Fruit fly (Drosophila melanogaster) whole organism, embryonic: ENCODE data around the gene Rack1.

ENCODE experiments used
- Ada2b ChIP-seq: fragments of 200-800 bp; sonication (Bioruptor generic); IDR thresholded peaks from 2 replicates; pipeline ENCODE4 v1.3.6; 2022; ENCODE audit warnings: missing biosample characterization, missing genetic modification characterization
- CG10462 ChIP-seq: fragments of 200-800 bp; sonication (Bioruptor generic); optimal IDR thresholded peaks from 2 replicates; lab custom pipeline; 2016; ENCODE audit warnings: missing biosample characterization, missing genetic modification characterization
- CG10565 ChIP-seq: fragments of 200-800 bp; sonication (Bioruptor generic); optimal IDR thresholded peaks from 3 replicates; lab custom pipeline; 2016; ENCODE audit warnings: missing biosample characterization, mild to moderate bottlenecking, missing genetic modification characterization
- CG12219 ChIP-seq: fragments of 200-800 bp; sonication (Bioruptor generic); optimal IDR thresholded peaks from 3 replicates; lab custom pipeline; 2018; ENCODE audit warnings: missing biosample characterization, mild to moderate bottlenecking, missing genetic modification characterization
- CG12236 ChIP-seq: fragments of 200-800 bp; sonication (Bioruptor generic); optimal IDR thresholded peaks from 2 replicates; lab custom pipeline; 2016; ENCODE audit warnings: missing biosample characterization, missing genetic modification characterization
- CG13624 ChIP-seq: fragments of 200-800 bp; sonication (Bioruptor generic); optimal IDR thresholded peaks from 2 replicates; lab custom pipeline; 2016; ENCODE audit warnings: missing biosample characterization, missing genetic modification characterization
- CG14441 ChIP-seq: fragments of 200-800 bp; sonication (Bioruptor generic); IDR thresholded peaks from 2 replicates; pipeline ENCODE4 v1.3.6; 2022; ENCODE audit warnings: missing biosample characterization, missing genetic modification characterization
- CG15696 ChIP-seq: fragments of 200-800 bp; sonication (Bioruptor generic); optimal IDR thresholded peaks from 2 replicates; lab custom pipeline; 2019; ENCODE audit warnings: missing biosample characterization, mild to moderate bottlenecking, missing genetic modification characterization, moderate library complexity
- CG1603 ChIP-seq: fragments of 200-800 bp; sonication (Bioruptor generic); optimal IDR thresholded peaks from 2 replicates; lab custom pipeline; 2019; ENCODE audit warnings: missing biosample characterization, mild to moderate bottlenecking, missing genetic modification characterization, moderate library complexity
- CG16815 ChIP-seq: fragments of 200-800 bp; sonication (Bioruptor generic); optimal IDR thresholded peaks from 3 replicates; lab custom pipeline; 2017; ENCODE audit warnings: missing biosample characterization, mild to moderate bottlenecking, missing genetic modification characterization
- CG18476 ChIP-seq: fragments of 200-800 bp; sonication (Bioruptor generic); optimal IDR thresholded peaks from 2 replicates; lab custom pipeline; 2016; ENCODE audit warnings: missing biosample characterization, mild to moderate bottlenecking, missing genetic modification characterization
- CG2199 ChIP-seq: fragments of 200-800 bp; sonication (Bioruptor generic); IDR thresholded peaks from 3 replicates; pipeline ENCODE4 v1.3.6; 2022; ENCODE audit warnings: missing biosample characterization, missing genetic modification characterization
- CG31441 ChIP-seq: fragments of 200-800 bp; sonication (Bioruptor generic); IDR thresholded peaks from 2 replicates; pipeline ENCODE4 v1.3.6; 2022; ENCODE audit warnings: missing biosample characterization, missing genetic modification characterization
- CG4730 ChIP-seq: fragments of 200-800 bp; sonication (Bioruptor generic); IDR thresholded peaks from 2 replicates; pipeline ENCODE4 v1.3.6; 2022; ENCODE audit warnings: missing biosample characterization, missing genetic modification characterization
- CG5245 ChIP-seq: fragments of 200-800 bp; sonication (Bioruptor generic); optimal IDR thresholded peaks from 3 replicates; lab custom pipeline; 2016; ENCODE audit warnings: missing biosample characterization, missing genetic modification characterization
- CG9727 ChIP-seq: fragments of 200-800 bp; sonication (Bioruptor generic); optimal IDR thresholded peaks from 3 replicates; lab custom pipeline; 2017; ENCODE audit warnings: missing biosample characterization, mild to moderate bottlenecking, missing genetic modification characterization
- CrebB ChIP-seq: fragments of 200-800 bp; sonication (Bioruptor generic); optimal IDR thresholded peaks from 3 replicates; lab custom pipeline; 2018; ENCODE audit warnings: missing biosample characterization, mild to moderate bottlenecking, missing genetic modification characterization
- Dek ChIP-seq: fragments of 200-800 bp; sonication (Bioruptor generic); optimal IDR thresholded peaks from 3 replicates; lab custom pipeline; 2019; ENCODE audit warnings: missing biosample characterization, mild to moderate bottlenecking, missing genetic modification characterization, moderate library complexity
- GATAe ChIP-seq: fragments of 200-800 bp; sonication (Bioruptor generic); conservative IDR thresholded peaks from 2 replicates; pipeline ENCODE4 v1.3.6; 2022; ENCODE audit warnings: missing biosample characterization, missing genetic modification characterization
- Max ChIP-seq: fragments of 200-800 bp; sonication (Bioruptor generic); optimal IDR thresholded peaks from 2 replicates; lab custom pipeline; 2016; ENCODE audit warnings: missing biosample characterization, mild to moderate bottlenecking, missing genetic modification characterization
- Opbp ChIP-seq: fragments of 200-800 bp; sonication (Bioruptor generic); IDR thresholded peaks from 3 replicates; pipeline ENCODE4 v1.3.6; 2022; ENCODE audit warnings: missing biosample characterization, missing genetic modification characterization; ENCODE audit not compliant: partially characterized antibody
- Ptx1 ChIP-seq: fragments of 200-800 bp; sonication (Bioruptor generic); IDR thresholded peaks from 2 replicates; pipeline ENCODE4 v1.3.6; 2022; ENCODE audit warnings: missing biosample characterization, missing genetic modification characterization
- Side ChIP-seq: fragments of 200-800 bp; sonication (Bioruptor generic); optimal IDR thresholded peaks from 2 replicates; lab custom pipeline; 2016; ENCODE audit warnings: missing biosample characterization, missing genetic modification characterization
- Sin3A ChIP-seq: fragments of >200 bp; optimal IDR thresholded peaks from 2 replicates; lab custom pipeline; 2018
- Sox100B ChIP-seq: fragments of 200-800 bp; sonication (Bioruptor generic); optimal IDR thresholded peaks from 3 replicates; lab custom pipeline; 2018; ENCODE audit warnings: missing biosample characterization, mild to moderate bottlenecking, missing genetic modification characterization
- Spps ChIP-seq: fragments of 200-800 bp; sonication (Bioruptor generic); optimal IDR thresholded peaks from 2 replicates; lab custom pipeline; 2018; ENCODE audit warnings: missing biosample characterization, mild to moderate bottlenecking, missing genetic modification characterization
- Ssrp ChIP-seq: fragments of 200-800 bp; sonication (Bioruptor generic); optimal IDR thresholded peaks from 2 replicates; lab custom pipeline; 2018; ENCODE audit warnings: missing biosample characterization, mild to moderate bottlenecking, missing genetic modification characterization, moderate library complexity
- Taf1 ChIP-seq: fragments of 200-800 bp; sonication (Bioruptor generic); IDR thresholded peaks from 2 replicates; pipeline ENCODE4 v1.3.6; 2022; ENCODE audit warnings: missing biosample characterization, missing genetic modification characterization
- ase ChIP-seq: fragments of 200-800 bp; sonication (Bioruptor generic); IDR thresholded peaks from 3 replicates; pipeline ENCODE4 v1.3.6; 2022; ENCODE audit warnings: missing biosample characterization, missing genetic modification characterization
- az2 ChIP-seq: fragments of 200-800 bp; sonication (Bioruptor generic); optimal IDR thresholded peaks from 3 replicates; lab custom pipeline; 2016; ENCODE audit warnings: missing biosample characterization, missing genetic modification characterization
- btn ChIP-seq: fragments of 200-800 bp; sonication (Bioruptor generic); optimal IDR thresholded peaks from 2 replicates; lab custom pipeline; 2016; ENCODE audit warnings: missing biosample characterization, missing genetic modification characterization
- cas ChIP-seq: fragments of 200-800 bp; sonication (Bioruptor generic); IDR thresholded peaks from 2 replicates; pipeline ENCODE4 v1.3.6; 2022; ENCODE audit warnings: missing biosample characterization, missing genetic modification characterization
- crp ChIP-seq, 2 experiments: fragments of 200-800 bp; sonication (Bioruptor generic); optimal IDR thresholded peaks; 2 replicates in 1 of 2; 3 replicates in 1 of 2; lab custom pipeline; 2017; ENCODE audit warnings: missing biosample characterization in 2 of 2, missing genetic modification characterization in 2 of 2, mild to moderate bottlenecking in 1 of 2, moderate library complexity in 1 of 2
- danr ChIP-seq: fragments of 200-800 bp; sonication (Bioruptor generic); IDR thresholded peaks from 2 replicates; pipeline ENCODE4 v1.3.6; 2022; ENCODE audit warnings: missing biosample characterization, missing genetic modification characterization
- dysf ChIP-seq: fragments of 200-800 bp; sonication (Bioruptor generic); IDR thresholded peaks from 3 replicates; pipeline ENCODE4 v1.3.6; 2022; ENCODE audit warnings: missing biosample characterization, missing genetic modification characterization
- esg ChIP-seq: fragments of 200-800 bp; sonication (Bioruptor generic); conservative IDR thresholded peaks from 2 replicates; pipeline ENCODE4 v1.3.6; 2022; ENCODE audit warnings: missing biosample characterization, missing genetic modification characterization
- exex ChIP-seq: fragments of 200-800 bp; sonication (Bioruptor generic); optimal IDR thresholded peaks from 4 replicates; lab custom pipeline; 2018; ENCODE audit warnings: missing biosample characterization, mild to moderate bottlenecking, missing genetic modification characterization, moderate library complexity
- gem ChIP-seq: fragments of 200-800 bp; sonication (Bioruptor generic); optimal IDR thresholded peaks from 2 replicates; lab custom pipeline; 2019; ENCODE audit warnings: missing biosample characterization, mild to moderate bottlenecking, missing genetic modification characterization, moderate library complexity
- grau ChIP-seq: fragments of 200-800 bp; optimal IDR thresholded peaks from 3 replicates; lab custom pipeline; 2019; ENCODE audit warnings: missing biosample characterization, mild to moderate bottlenecking, missing genetic modification characterization, moderate library complexity
- gsb ChIP-seq: fragments of 200-800 bp; sonication (Bioruptor generic); IDR thresholded peaks from 2 replicates; pipeline ENCODE4 v1.3.6; 2022; ENCODE audit warnings: missing biosample characterization, missing genetic modification characterization
- gt ChIP-seq: fragments of 200-800 bp; sonication (Bioruptor generic); IDR thresholded peaks from 2 replicates; pipeline ENCODE4 v1.3.6; 2022; ENCODE audit warnings: missing biosample characterization, missing genetic modification characterization
- nom ChIP-seq: fragments of 200-800 bp; sonication (Bioruptor generic); optimal IDR thresholded peaks from 2 replicates; lab custom pipeline; 2017; ENCODE audit warnings: missing biosample characterization, missing genetic modification characterization, mild to moderate bottlenecking, moderate library complexity, missing genetic modification reagents
- pan ChIP-seq, 4 experiments: fragments of >200 bp in 3 of 4; fragments of 200-800 bp in 1 of 4; sonication (Bioruptor generic) in 1 of 4; optimal IDR thresholded peaks in 3 of 4; IDR thresholded peaks in 1 of 4; 2 replicates each; pipeline versions ENCODE4 v1.3.6 to Lab custom; 2017 to 2022; ENCODE audit warnings: missing biosample characterization in 2 of 4, missing genetic modification characterization in 2 of 4, mixed read lengths in 1 of 4
- scrt ChIP-seq: fragments of 200-800 bp; sonication (Bioruptor generic); optimal IDR thresholded peaks from 2 replicates; lab custom pipeline; 2018; ENCODE audit warnings: missing biosample characterization, mild to moderate bottlenecking, missing genetic modification characterization, moderate library complexity
- sens ChIP-seq: fragments of 200-800 bp; sonication (Bioruptor generic); peaks from one replicate; lab custom pipeline; 2016; ENCODE audit warnings: missing biosample characterization, missing genetic modification characterization
- shn ChIP-seq: fragments of 200-800 bp; sonication (Bioruptor generic); optimal IDR thresholded peaks from 3 replicates; lab custom pipeline; 2016; ENCODE audit warnings: missing biosample characterization, missing genetic modification characterization
- sr ChIP-seq: fragments of 200-800 bp; sonication (Bioruptor generic); IDR thresholded peaks from 3 replicates; pipeline ENCODE4 v1.3.6; 2022; ENCODE audit warnings: missing biosample characterization, missing genetic modification characterization
- tin ChIP-seq: fragments of 200-800 bp; sonication (Bioruptor generic); optimal IDR thresholded peaks from 3 replicates; lab custom pipeline; 2016; ENCODE audit warnings: missing biosample characterization, missing genetic modification characterization

The Rack1 gene

dm6 chr2L:7827045-7828004 lies at the start of gene Rack1, which contains the start of gene mts (continued):
- no peak for TF ChIP-seq CG10565 (GFP tag; lab: Kevin White, UChicago)
- TF ChIP-seq scrt (GFP tag; lab: Kevin White, UChicago), result peak; percentile 83
- TF ChIP-seq CG5245 (GFP tag; lab: Kevin White, UChicago), result peak; percentile 76
- peak; percentile 58 for TF ChIP-seq cas (GFP tag; lab: Robert Waterston, UW)
- peak; percentile 66 for TF ChIP-seq Ptx1 (GFP tag; lab: Robert Waterston, UW)
- TF ChIP-seq CG16815 (GFP tag; lab: Kevin White, UChicago), result peak; percentile 60
- TF ChIP-seq GATAe (GFP tag; lab: Robert Waterston, UW), result no peak
- TF ChIP-seq sens (GFP tag; lab: Kevin White, UChicago), result peak; percentile 93
- peak; percentile 72 for TF ChIP-seq shn
- peak; percentile 88 for TF ChIP-seq CrebB (tag; lab: Kevin White, UChicago)
- peak; percentile 70 for TF ChIP-seq CG13624 (GFP tag; lab: Kevin White, UChicago)
- TF ChIP-seq Ada2b (GFP tag; lab: Robert Waterston, UW), result peak; percentile 38; the same call in 1 of the 2 replicates
- TF ChIP-seq Ssrp (tag; lab: Kevin White, UChicago), result peak; percentile 31
- peak; percentile 66 for TF ChIP-seq Opbp (GFP tag; lab: Robert Waterston, UW)
- TF ChIP-seq Max (GFP tag; lab: Kevin White, UChicago), result peak; percentile 72
- TF ChIP-seq az2 (GFP tag; lab: Kevin White, UChicago), result peak; percentile 65
- peak; percentile 68 for TF ChIP-seq gem (tag; lab: Kevin White, UChicago)
- TF ChIP-seq tin (GFP tag; lab: Kevin White, UChicago), result peak; percentile 73
- peak; percentile 59 for TF ChIP-seq CG4730 (GFP tag; lab: Robert Waterston, UW)
- peak; percentile 50 for TF ChIP-seq exex (tag; lab: Kevin White, UChicago)
- TF ChIP-seq CG2199, result peak; percentile 77; the same call in 2 of the 3 replicates
- TF ChIP-seq Sin3A (lab: Kevin White, UChicago), result peak; percentile 24
- peak; percentile 67 for TF ChIP-seq CG14441 (GFP tag; lab: Robert Waterston, UW)
- peak; percentile 60 for TF ChIP-seq CG12236 (GFP tag; lab: Kevin White, UChicago)
- TF ChIP-seq sr (GFP tag; lab: Robert Waterston, UW), result peak; percentile 83
- peak; percentile 83 for TF ChIP-seq Sox100B (GFP tag; lab: Kevin White, UChicago)
- peak; percentile 75; the same call in 2 of the 3 replicates for TF ChIP-seq dysf (GFP tag; lab: Robert Waterston, UW)
- no peak; the same call in 1 of the 2 replicates for TF ChIP-seq gt (GFP tag; lab: Robert Waterston, UW)
- peak; percentile 67 for TF ChIP-seq gsb (GFP tag; lab: Robert Waterston, UW)
- TF ChIP-seq Dek, result peak; percentile 75
- TF ChIP-seq nom (GFP tag; lab: Kevin White, UChicago), result peak; percentile 89
- TF ChIP-seq CG9727 (GFP tag; lab: Kevin White, UChicago), result peak; percentile 89
- peak; percentile 50; the same call in 1 of the 2 replicates for TF ChIP-seq danr
- TF ChIP-seq crp (GFP tag; optimal IDR thresholded peaks at IDR 0.05; lab: Kevin White, UChicago), result peak in 1 of 2 experiments; percentile 54
- no peak for TF ChIP-seq pan (optimal IDR thresholded peaks at IDR 0.05; lab: Kevin White, UChicago)
- peak in 1 of 2 experiments; percentile 75 for TF ChIP-seq pan (GFP tag; optimal IDR thresholded peaks at IDR 0.05 in 1 of 2, IDR thresholded peaks at IDR 0.05 in 1 of 2)
- peak; percentile 73 for TF ChIP-seq grau
- 0 out of 2 replicates have a peak, but pooled peaks have one; percentile 43 for TF ChIP-seq Taf1
- peak; percentile 74; the same call in 2 of the 3 replicates for TF ChIP-seq ase (GFP tag; lab: Robert Waterston, UW)
- peak; percentile 80 for TF ChIP-seq Side (GFP tag; lab: Kevin White, UChicago)
- peak; percentile 44 for TF ChIP-seq CG18476
- TF ChIP-seq CG31441, result peak; percentile 72
- TF ChIP-seq Spps, result peak; percentile 33
- TF ChIP-seq CG15696 (tag; lab: Kevin White, UChicago), result peak; percentile 26
- peak; percentile 83 for TF ChIP-seq CG1603 (tag; lab: Kevin White, UChicago)
- TF ChIP-seq CG10462 (GFP tag; lab: Kevin White, UChicago), result peak; percentile 50
- peak; percentile 79 for TF ChIP-seq CG12219 (GFP tag; lab: Kevin White, UChicago)
- no peak for TF ChIP-seq esg (GFP tag; lab: Robert Waterston, UW)
- TF ChIP-seq btn, result peak; percentile 64
